Fruit fly (Drosophila melanogaster): ENCODE data around the gene Gr10a.
A peak's percentile ranks its signal among the peaks of the same experiment; 100 is the strongest.

The Gr10a gene

DNA sequence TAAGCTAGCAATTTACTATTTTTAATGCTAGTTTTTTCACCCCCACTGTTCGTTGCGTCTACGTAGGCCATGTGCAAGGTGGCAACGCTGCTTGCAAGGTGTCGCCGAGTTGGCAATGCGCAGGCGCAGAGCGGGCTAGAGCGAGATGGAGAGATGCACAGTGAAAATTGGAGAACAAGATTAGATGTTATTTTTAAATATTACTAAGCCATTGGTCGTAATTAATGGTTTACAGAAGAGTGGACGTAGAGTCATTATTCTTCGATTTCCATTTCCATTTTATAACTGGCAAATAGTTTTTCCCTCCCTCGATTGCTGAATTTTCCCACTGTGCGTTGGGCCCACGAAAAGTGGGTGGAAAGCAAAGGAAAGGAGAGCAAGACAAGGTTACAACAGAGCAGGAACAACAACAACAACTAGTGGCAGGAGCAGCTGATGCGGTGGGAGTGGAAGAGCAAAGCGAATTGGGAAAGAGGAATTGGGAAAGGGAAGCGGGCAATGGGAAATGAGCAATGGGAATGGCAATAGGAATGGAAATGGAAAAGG, 35.7 kb upstream of the Gr10a start (continued):
- peak; percentile 49 for TF ChIP-seq CG7987 (GFP tag; optimal IDR thresholded peaks at IDR 0.05)
- TF ChIP-seq CG11456 (GFP tag; IDR thresholded peaks at IDR 0.05), result peak; percentile 83
- TF ChIP-seq ERR (GFP tag; optimal IDR thresholded peaks at IDR 0.05), result peak; percentile 55
- peak; percentile 70 for TF ChIP-seq sim (GFP tag; IDR thresholded peaks at IDR 0.05)
- TF ChIP-seq bcd (GFP tag; optimal IDR thresholded peaks at IDR 0.05), result peak; percentile 70
- TF ChIP-seq Gsc (GFP tag; IDR thresholded peaks at IDR 0.05), result 0 out of 2 replicates have a peak, but pooled peaks have one; percentile 47
- TF ChIP-seq fu2 (GFP tag; optimal IDR thresholded peaks at IDR 0.05), result peak; percentile 36
- no peak for TF ChIP-seq tx (GFP tag; optimal IDR thresholded peaks at IDR 0.05)
- TF ChIP-seq mam (GFP tag; optimal IDR thresholded peaks at IDR 0.05), result peak; percentile 79
- no peak for TF ChIP-seq ab (GFP tag; optimal IDR thresholded peaks at IDR 0.05)
- TF ChIP-seq CG8359 (GFP tag; optimal IDR thresholded peaks at IDR 0.05; ENCODE audit: borderline replicate concordance), result no peak
- TF ChIP-seq TFAM (GFP tag; optimal IDR thresholded peaks at IDR 0.05), result no peak
- peak; percentile 52 for TF ChIP-seq Adf1 (GFP tag; IDR thresholded peaks at IDR 0.05)
- TF ChIP-seq sob (GFP tag; IDR thresholded peaks at IDR 0.05), result peak; percentile 78
- no peak for TF ChIP-seq Spps (tag; optimal IDR thresholded peaks at IDR 0.05)
- TF ChIP-seq Opbp (GFP tag; IDR thresholded peaks at IDR 0.05; ENCODE audit: partially characterized antibody), result no peak
- TF ChIP-seq CG3838 (GFP tag; optimal IDR thresholded peaks at IDR 0.05), result no peak
- peak; percentile 70 for TF ChIP-seq her (GFP tag; optimal IDR thresholded peaks at IDR 0.05)
- peak; percentile 18 for TF ChIP-seq CG6765 (GFP tag; optimal IDR thresholded peaks at IDR 0.05)
- peak; percentile 44 for TF ChIP-seq CG30020 (tag; optimal IDR thresholded peaks at IDR 0.05)
- no peak for TF ChIP-seq CG10431 (GFP tag; optimal IDR thresholded peaks at IDR 0.05)
- TF ChIP-seq Poxn (GFP tag; IDR thresholded peaks at IDR 0.05), result no peak
- peak; percentile 35 for TF ChIP-seq trh (GFP tag; optimal IDR thresholded peaks at IDR 0.05)
- peak; percentile 75 for TF ChIP-seq Taf1 (GFP tag; IDR thresholded peaks at IDR 0.05)
- TF ChIP-seq CG30431 (GFP tag; optimal IDR thresholded peaks at IDR 0.05), result peak; percentile 66
- peak; percentile 36 for TF ChIP-seq CG12299 (tag; optimal IDR thresholded peaks at IDR 0.05)
- TF ChIP-seq Nf-YA (GFP tag; IDR thresholded peaks at IDR 0.05), result peak; percentile 52; the same call in 1 of the 2 replicates
- TF ChIP-seq CG6175 (GFP tag; IDR thresholded peaks at IDR 0.05), result 0 out of 3 replicates have a peak, but pooled peaks have one; percentile 24
- no peak for TF ChIP-seq fru (optimal IDR thresholded peaks at IDR 0.05)
- TF ChIP-seq Lim3 (GFP tag; IDR thresholded peaks at IDR 0.05), result peak; percentile 57; the same call in 1 of the 2 replicates
- peak; percentile 84 for TF ChIP-seq Hmr (GFP tag; optimal IDR thresholded peaks at IDR 0.05)
- peak; percentile 73; the same call in 2 of the 3 replicates for TF ChIP-seq CG3726 (GFP tag; IDR thresholded peaks at IDR 0.05)
- peak; percentile 71 for TF ChIP-seq onecut (GFP tag; IDR thresholded peaks at IDR 0.05)
- TF ChIP-seq tap (tag; optimal IDR thresholded peaks at IDR 0.05), result peak; percentile 47
- peak; percentile 61 for TF ChIP-seq wek (GFP tag; optimal IDR thresholded peaks at IDR 0.05)
- TF ChIP-seq CG6654 (GFP tag; optimal IDR thresholded peaks at IDR 0.05), result peak; percentile 2
- peak; percentile 83 for TF ChIP-seq ttk (GFP tag; IDR thresholded peaks at IDR 0.05)
- peak; percentile 47 for TF ChIP-seq CG4820 (GFP tag; optimal IDR thresholded peaks at IDR 0.05)
- TF ChIP-seq scrt (GFP tag; optimal IDR thresholded peaks at IDR 0.05), result peak; percentile 66
- TF ChIP-seq CG1602 (GFP tag; optimal IDR thresholded peaks at IDR 0.05), result peak; percentile 46
- TF ChIP-seq CG15696 (tag; optimal IDR thresholded peaks at IDR 0.05), result no peak
- TF ChIP-seq pros (GFP tag; optimal IDR thresholded peaks at IDR 0.05), result no peak
- peak; percentile 13 for TF ChIP-seq CG15011 (GFP tag; optimal IDR thresholded peaks at IDR 0.05)
- no peak for TF ChIP-seq CG10274 (GFP tag; optimal IDR thresholded peaks at IDR 0.05)
- TF ChIP-seq CG9437 (GFP tag; optimal IDR thresholded peaks at IDR 0.05), result peak; percentile 33
- TF ChIP-seq Asciz (GFP tag; optimal IDR thresholded peaks at IDR 0.05), result peak; percentile 57
- peak; percentile 31 for TF ChIP-seq maf-S (GFP tag; optimal IDR thresholded peaks at IDR 0.05)
- no peak for TF ChIP-seq CG10565 (GFP tag; optimal IDR thresholded peaks at IDR 0.05)
- TF ChIP-seq CoRest (tag; optimal IDR thresholded peaks at IDR 0.05), result peak; percentile 62
- TF ChIP-seq mld (GFP tag; IDR thresholded peaks at IDR 0.05; ENCODE audit: partially characterized antibody), result no peak
- peak; percentile 63 for TF ChIP-seq CG3281 (GFP tag; optimal IDR thresholded peaks at IDR 0.05)
